Worm (Caenorhabditis elegans) whole organism, young adult: ENCODE measurements around the gene F42F12.3.

ENCODE experiments used
- efl-1 ChIP-seq: fragments of 150-350 bp; optimal IDR thresholded peaks from 2 replicates; lab custom pipeline; 2014; ENCODE audit warnings: missing biosample characterization, missing genetic modification reagents, missing genetic modification characterization
- tbp1 ChIP-seq: fragments of 200-800 bp; sonication (Bioruptor generic); optimal IDR thresholded peaks from 2 replicates; lab custom pipeline; 2018; ENCODE audit warnings: mild to moderate bottlenecking, missing genetic modification characterization, missing compliant biosample characterization
- xnd-1 ChIP-seq: sonication (generic microtip); optimal IDR thresholded peaks from 2 replicates; lab custom pipeline; 2016; ENCODE audit warnings: missing genotype, missing genetic modification reagents, missing genetic modification characterization, missing compliant biosample characterization

ce11 chrX:12323439-12323838 is 26.9 kb upstream of the F42F12.3 start, which contains the start of gene srd-40:
- TF ChIP-seq tbp1 (GFP tag; lab: Kevin White, UChicago) (no peak), xnd-1 (tag; lab: Kevin White, UChicago) (no peak), efl-1 (GFP tag; lab: Kevin White, UChicago) (no peak)
